Worm (Caenorhabditis elegans): ENCODE measurements around the gene irld-8.

The irld-8 gene

DNA sequence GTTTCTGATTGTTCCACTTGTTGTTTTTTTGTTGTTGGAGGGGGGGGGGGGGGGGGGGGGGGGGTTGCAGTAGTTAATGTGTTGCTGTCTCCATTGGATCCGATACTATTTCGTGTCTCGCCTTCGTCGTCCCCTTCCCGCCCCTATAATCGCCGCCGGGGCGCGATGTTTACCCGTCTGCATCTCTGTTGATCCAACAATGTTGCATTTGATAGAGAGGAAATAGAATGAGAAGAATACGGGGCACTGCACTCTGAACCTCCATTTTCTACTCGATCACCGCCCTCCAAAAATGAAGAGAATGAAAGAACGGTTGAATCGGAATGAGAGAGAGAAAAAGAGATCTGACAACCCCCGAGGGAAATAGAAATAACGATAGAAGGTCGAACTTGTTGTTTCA, 47.8 kb upstream of the irld-8 start:
- no peak for TF ChIP-seq ahr-1 (tag; optimal IDR thresholded peaks at IDR 0.05)
- no peak for TF ChIP-seq hlh-30 (tag; optimal IDR thresholded peaks at IDR 0.05; ENCODE audit: insufficient read depth)
- no peak for TF ChIP-seq unc-42 (tag; optimal IDR thresholded peaks at IDR 0.05)
- TF ChIP-seq ztf-16 (tag; optimal IDR thresholded peaks at IDR 0.05), result no peak
- TF ChIP-seq Y22D7AL.16 (tag; optimal IDR thresholded peaks at IDR 0.05), result no peak
- TF ChIP-seq elt-2 (tag; optimal IDR thresholded peaks at IDR 0.05), result no peak
- TF ChIP-seq pha-4 (tag; optimal IDR thresholded peaks at IDR 0.05), result no peak
- no peak for TF ChIP-seq pha-2 (tag; optimal IDR thresholded peaks at IDR 0.05)
- TF ChIP-seq F13H6.1 (tag; optimal IDR thresholded peaks at IDR 0.05), result no peak
- no peak for TF ChIP-seq ceh-18 (tag; optimal IDR thresholded peaks at IDR 0.05)
- TF ChIP-seq pag-3 (tag; optimal IDR thresholded peaks at IDR 0.05; ENCODE audit: borderline replicate concordance), result no peak

DNA sequence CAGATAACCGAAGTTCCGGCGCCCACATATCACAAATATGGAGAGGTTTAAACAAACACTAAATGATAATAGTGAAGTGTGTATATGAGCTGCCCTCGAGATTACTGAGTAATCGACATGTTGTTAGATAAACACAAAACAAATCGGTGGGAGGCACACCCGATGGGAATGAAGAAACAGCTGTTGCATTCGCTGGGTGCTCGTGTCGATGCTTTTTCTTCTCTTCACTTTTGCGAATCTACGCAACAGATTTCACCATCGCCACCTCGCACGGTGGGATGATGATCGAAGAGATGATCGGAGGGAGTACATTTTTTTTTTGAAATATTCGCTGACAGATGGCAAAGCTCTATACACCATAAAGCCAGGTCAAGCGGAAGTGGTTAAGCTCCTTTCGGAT, 47.3 kb upstream of the irld-8 start:
- peak; percentile 13 for TF ChIP-seq rnt-1 (tag; optimal IDR thresholded peaks at IDR 0.05)
- no peak for TF ChIP-seq ceh-30 (tag; optimal IDR thresholded peaks at IDR 0.05)

DNA sequence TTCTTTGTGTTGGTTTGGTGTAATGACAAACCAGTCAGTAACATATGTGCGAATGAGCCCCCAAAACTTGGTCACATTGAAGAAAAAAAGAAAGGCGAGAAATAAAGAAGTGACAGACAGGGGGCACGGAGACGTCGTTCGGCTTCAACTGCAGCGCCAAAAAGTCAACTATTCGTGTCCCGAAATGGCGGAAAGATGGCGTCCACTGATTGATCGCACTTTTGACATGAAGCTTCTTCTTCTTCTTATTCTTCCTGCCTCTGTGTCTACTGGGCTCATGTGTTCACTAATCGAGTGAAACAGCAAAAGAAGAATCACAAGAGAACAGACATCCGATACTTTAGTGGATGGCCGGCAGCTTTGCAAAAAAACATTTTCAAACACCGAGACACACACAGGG, 46.5 kb upstream of the irld-8 start:
- TF ChIP-seq unc-3 (GFP tag; conservative IDR thresholded peaks at IDR 0.05) (no peak), unc-3 (tag; optimal IDR thresholded peaks at IDR 0.05) (no peak), elt-2 (tag; optimal IDR thresholded peaks at IDR 0.05) (no peak), ceh-34 (tag; optimal IDR thresholded peaks at IDR 0.05) (peak; percentile 8)

DNA sequence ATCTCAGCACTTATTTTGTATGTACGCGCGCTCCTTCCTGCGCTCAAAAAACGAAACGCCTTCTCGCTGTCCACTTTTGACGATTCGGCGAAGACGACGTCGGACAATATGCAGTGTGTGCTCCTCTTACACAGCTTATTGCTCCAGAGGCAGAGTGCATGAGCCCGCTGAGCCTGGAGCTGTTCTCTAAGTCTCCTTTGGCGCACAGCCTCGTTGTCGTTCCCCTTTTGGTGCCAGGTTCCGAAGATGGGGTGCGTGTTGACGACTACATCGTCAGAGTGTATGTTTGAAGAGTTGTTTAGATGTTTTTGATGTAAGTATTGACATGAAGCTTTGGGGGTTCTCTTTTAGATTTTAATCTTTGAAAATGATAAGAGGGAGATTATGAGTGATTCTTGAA, 45.3 kb upstream of the irld-8 start:
- TF ChIP-seq hlh-6 (tag; optimal IDR thresholded peaks at IDR 0.05) (peak; percentile 6), madf-2 (tag; optimal IDR thresholded peaks at IDR 0.05) (no peak)

DNA sequence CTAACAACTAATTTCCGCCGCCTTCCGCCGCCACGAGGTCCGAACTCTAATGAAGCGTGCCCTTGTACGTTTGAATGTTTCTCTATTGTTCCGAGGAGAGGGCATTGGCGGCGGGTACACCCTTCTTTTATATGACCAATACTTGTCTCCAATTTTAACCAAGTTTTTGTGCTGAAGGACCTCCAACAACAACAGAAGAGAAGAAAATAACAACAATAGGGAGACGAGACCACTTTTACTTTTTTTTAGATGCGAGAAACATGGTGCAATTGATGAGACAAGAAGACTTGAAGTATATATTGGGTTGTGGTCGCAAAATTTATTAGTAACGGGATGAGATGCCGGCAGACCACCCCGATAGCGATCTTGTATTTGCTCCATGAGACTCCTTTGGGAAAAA, 44.6 kb upstream of the irld-8 start:
- TF ChIP-seq sox-2 (GFP tag; IDR thresholded peaks at IDR 0.05), result peak; percentile 41; the same call in 1 of the 2 replicates
- TF ChIP-seq rnt-1 (tag; optimal IDR thresholded peaks at IDR 0.05), result no peak
- TF ChIP-seq ama-1 (optimal IDR thresholded peaks at IDR 0.05), result peak; percentile 15
- TF ChIP-seq ceh-31 (tag; optimal IDR thresholded peaks at IDR 0.05), result peak; percentile 55

DNA sequence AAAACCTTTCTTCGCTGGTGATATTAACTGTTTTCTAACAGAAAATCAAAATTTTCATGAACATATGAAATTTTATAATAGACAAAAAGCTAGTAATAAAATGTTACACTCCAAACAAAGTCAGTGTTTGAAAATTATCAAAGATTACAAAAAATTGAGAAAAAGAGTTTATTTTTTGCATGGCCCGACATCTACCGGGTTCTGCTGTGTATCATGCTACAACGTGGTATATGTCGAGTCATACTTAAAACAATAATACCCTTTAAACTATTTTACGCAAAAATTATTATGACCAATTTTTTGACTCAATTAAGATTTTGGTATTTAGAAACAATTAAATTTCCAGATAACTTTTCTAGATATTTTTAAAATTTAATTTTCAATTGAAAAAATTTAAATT, 40.0 kb upstream of the irld-8 start:
- no peak for TF ChIP-seq ceh-2 (tag; optimal IDR thresholded peaks at IDR 0.05)
- TF ChIP-seq ceh-48 (tag; optimal IDR thresholded peaks at IDR 0.05), result no peak
- TF ChIP-seq ceh-34 (tag; optimal IDR thresholded peaks at IDR 0.05), result no peak
- TF ChIP-seq eyg-1 (tag; optimal IDR thresholded peaks at IDR 0.05), result no peak
- no peak for TF ChIP-seq madf-2 (tag; optimal IDR thresholded peaks at IDR 0.05)
- TF ChIP-seq sox-2 (GFP tag; IDR thresholded peaks at IDR 0.05), result no peak
- no peak for TF ChIP-seq F13H6.1 (tag; optimal IDR thresholded peaks at IDR 0.05)
- no peak for TF ChIP-seq Y22D7AL.16 (tag; optimal IDR thresholded peaks at IDR 0.05)
- TF ChIP-seq hlh-13 (GFP tag; optimal IDR thresholded peaks at IDR 0.05), result no peak
- TF ChIP-seq C38D4.7 (GFP tag; optimal IDR thresholded peaks at IDR 0.05), result no peak
- no peak for TF ChIP-seq lim-6 (tag; optimal IDR thresholded peaks at IDR 0.05)
- no peak for TF ChIP-seq ceh-19 (GFP tag; optimal IDR thresholded peaks at IDR 0.05)
- no peak for TF ChIP-seq tbx-7 (tag; optimal IDR thresholded peaks at IDR 0.05)

DNA sequence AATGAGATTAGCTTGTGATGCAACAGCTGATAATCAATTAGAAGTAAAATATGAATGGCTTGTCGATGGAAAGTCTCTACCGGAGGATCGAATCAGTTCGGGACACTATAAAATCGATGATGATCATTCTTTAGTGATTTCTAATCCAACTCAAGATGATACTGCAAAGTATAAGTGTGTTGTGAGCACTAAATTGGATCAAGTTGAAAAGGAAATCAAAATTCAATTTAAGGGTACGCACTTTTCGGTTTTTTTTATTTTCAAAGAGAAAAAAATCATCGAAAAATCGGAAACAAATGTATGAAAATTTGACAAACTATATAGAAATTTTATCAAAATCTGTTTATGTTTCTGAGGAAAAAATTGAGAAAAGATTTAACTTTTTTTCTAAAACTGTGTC, 39.1 kb upstream of the irld-8 start:
- TF ChIP-seq hlh-8 (tag; optimal IDR thresholded peaks at IDR 0.05) (no peak), ceh-9 (tag; optimal IDR thresholded peaks at IDR 0.05) (no peak), lin-11 (tag; optimal IDR thresholded peaks at IDR 0.05) (no peak), nfya-1 (tag; optimal IDR thresholded peaks at IDR 0.05) (no peak), ref-2 (tag; optimal IDR thresholded peaks at IDR 0.05) (no peak), npax-4 (tag; optimal IDR thresholded peaks at IDR 0.05) (no peak), C38D4.7 (GFP tag; optimal IDR thresholded peaks at IDR 0.05) (no peak), ttx-3 (tag; optimal IDR thresholded peaks at IDR 0.05) (no peak), pha-4 (tag; optimal IDR thresholded peaks at IDR 0.05) (no peak), hlh-15 (tag; optimal IDR thresholded peaks at IDR 0.05) (no peak), fkh-6 (tag; optimal IDR thresholded peaks at IDR 0.05) (no peak), unc-42 (tag; optimal IDR thresholded peaks at IDR 0.05) (no peak), tbx-2 (tag; optimal IDR thresholded peaks at IDR 0.05) (no peak), ceh-6 (GFP tag; optimal IDR thresholded peaks at IDR 0.05) (no peak), ceh-48 (tag; optimal IDR thresholded peaks at IDR 0.05) (no peak), pros-1 (tag; optimal IDR thresholded peaks at IDR 0.05) (no peak), K02D7.2 (tag; optimal IDR thresholded peaks at IDR 0.05) (no peak), gmeb-2 (tag; optimal IDR thresholded peaks at IDR 0.05) (no peak), ahr-1 (tag; optimal IDR thresholded peaks at IDR 0.05) (no peak)

Measured in whole organism, late embryonic.